Worm (Caenorhabditis elegans) whole organism, mixed stage, embryonic: ENCODE results near the gene egas-4.

ENCODE experiments used
- ces-1 ChIP-seq: fragments of 150-350 bp; optimal IDR thresholded peaks from 2 replicates; lab custom pipeline; 2014; ENCODE audit warnings: missing biosample characterization, missing genetic modification reagents, missing genetic modification characterization
- cnd-1 ChIP-seq: fragments of 200-800 bp; sonication (Bioruptor generic); optimal IDR thresholded peaks from 2 replicates; lab custom pipeline; 2018; ENCODE audit warnings: mild to moderate bottlenecking, missing genetic modification characterization, missing compliant biosample characterization
- nhr-237 ChIP-seq: fragments of 150-350 bp; optimal IDR thresholded peaks from 2 replicates; lab custom pipeline; 2014; ENCODE audit warnings: missing biosample characterization, missing genetic modification characterization
- nhr-28 ChIP-seq: fragments of 150-350 bp; optimal IDR thresholded peaks from 2 replicates; lab custom pipeline; 2014; ENCODE audit warnings: missing biosample characterization, missing genetic modification characterization
- nhr-76 ChIP-seq: sonication (generic microtip); optimal IDR thresholded peaks from 2 replicates; lab custom pipeline; 2017; ENCODE audit warnings: missing biosample characterization, missing genetic modification characterization
- pha-4 ChIP-seq: fragments of 150-350 bp; optimal IDR thresholded peaks from 2 replicates; lab custom pipeline; 2018; ENCODE audit warnings: missing biosample characterization, missing genetic modification reagents, missing genetic modification characterization
- snpc-4 ChIP-seq: fragments of 150-350 bp; optimal IDR thresholded peaks from 2 replicates; lab custom pipeline; 2014; ENCODE audit warnings: missing biosample characterization, missing genetic modification characterization
- unc-39 ChIP-seq: fragments of 150-350 bp; optimal IDR thresholded peaks from 2 replicates; lab custom pipeline; 2014; ENCODE audit warnings: missing biosample characterization, missing genetic modification characterization
- unc-62 ChIP-seq: fragments of 150-350 bp; optimal IDR thresholded peaks from 2 replicates; lab custom pipeline; 2014; ENCODE audit warnings: missing biosample characterization, missing genetic modification reagents, missing genetic modification characterization
- ztf-11 ChIP-seq: fragments of 150-350 bp; optimal IDR thresholded peaks from 2 replicates; lab custom pipeline; 2014; ENCODE audit warnings: missing biosample characterization, missing genetic modification characterization

DNA sequence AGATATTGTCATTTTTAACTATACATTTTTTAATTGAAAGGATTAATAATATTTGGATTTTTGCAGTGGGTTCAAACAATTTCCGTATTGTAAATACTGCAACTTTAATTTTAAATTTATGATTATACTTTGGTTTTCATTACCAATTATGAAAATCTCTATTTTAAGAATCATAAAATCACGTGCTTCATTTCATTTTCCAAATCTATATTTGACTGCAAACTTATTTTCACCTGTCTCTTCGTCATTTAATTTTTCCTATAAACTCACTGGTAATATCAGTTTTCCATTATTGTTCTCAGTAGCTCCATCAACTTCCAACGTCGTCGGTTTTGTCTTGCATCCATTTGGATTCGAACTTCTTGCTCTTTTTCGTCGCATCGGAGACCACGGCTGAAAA lies 34.7 kb upstream of the egas-4 start, which contains the start of gene R05G6.1:
- no peak for TF ChIP-seq nhr-28 (tag; lab: Kevin White, UChicago)
- no peak for TF ChIP-seq unc-62 (GFP tag; lab: Kevin White, UChicago)
- no peak for TF ChIP-seq nhr-76 (tag; lab: Kevin White, UChicago)
- TF ChIP-seq ces-1 (GFP tag; lab: Kevin White, UChicago), result no peak
- no peak for TF ChIP-seq nhr-237 (tag; lab: Kevin White, UChicago)
- no peak for TF ChIP-seq cnd-1 (tag; lab: Kevin White, UChicago)
- no peak for TF ChIP-seq pha-4 (tag; lab: Kevin White, UChicago)
- no peak for TF ChIP-seq ztf-11
- TF ChIP-seq snpc-4 (tag; lab: Kevin White, UChicago), result no peak
- TF ChIP-seq unc-39, result no peak
